4 fruit fly cellular contexts compared by ENCODE assay signal in genomic region chr3L:5618697-5619096, dm6.
A peak's percentile ranks its signal among the peaks of the same experiment; 100 is the strongest.
TF ChIP-seq lines count a peak whose summit lies in the region.

No protein-coding gene starts in this region.

- no peak for TF ChIP-seq CTCF in whole organism, embryonic (GFP tag; optimal IDR thresholded peaks at IDR 0.05; lab: Kevin White, UChicago)

TF ChIP-seq in whole organism, 6 proteins besides CTCF, POLR2A, EP300 and RAD21:
- no peak for TF ChIP-seq CG8478 (optimal IDR thresholded peaks at IDR 0.05; lab: Kevin White, UChicago)
- no peak for TF ChIP-seq pan (optimal IDR thresholded peaks at IDR 0.05; lab: Kevin White, UChicago)
- TF ChIP-seq EcR (GFP tag; optimal IDR thresholded peaks at IDR 0.05; lab: Kevin White, UChicago), result peak; percentile 55 to 86

TF ChIP-seq in whole organism, embryonic, 481 proteins besides CTCF, POLR2A, EP300 and RAD21:
- TF ChIP-seq cg (GFP tag; optimal IDR thresholded peaks at IDR 0.05; lab: Kevin White, UChicago) (peak; percentile 1), Sin3A (optimal IDR thresholded peaks at IDR 0.05; lab: Kevin White, UChicago) (no peak)

TF ChIP-seq in whole organism, prepupa, 60 proteins besides CTCF, POLR2A, EP300 and RAD21:
- TF ChIP-seq Blimp-1 (GFP tag; optimal IDR thresholded peaks at IDR 0.05; lab: Kevin White, UChicago) (peak; percentile 95), Eip78C (GFP tag; lab: Kevin White, UChicago) (peak; percentile 44), CG3032 (tag; optimal IDR thresholded peaks at IDR 0.05; lab: Kevin White, UChicago) (no peak)

TF ChIP-seq in whole organism, pupa, 21 proteins besides CTCF, POLR2A, EP300 and RAD21:
- TF ChIP-seq D1 (tag; optimal IDR thresholded peaks at IDR 0.05; lab: Kevin White, UChicago) (no peak), Pif1A (GFP tag; optimal IDR thresholded peaks at IDR 0.05; lab: Kevin White, UChicago) (no peak), CG13204 (GFP tag; optimal IDR thresholded peaks at IDR 0.05; lab: Kevin White, UChicago) (no peak), CG12605 (GFP tag; IDR thresholded peaks at IDR 0.05; lab: Robert Waterston, UW) (no peak), CG4496 (GFP tag; IDR thresholded peaks at IDR 0.05; lab: Robert Waterston, UW) (0 out of 3 replicates have a peak, but pooled peaks have one; percentile 27), CG10348 (GFP tag; IDR thresholded peaks at IDR 0.05; lab: Robert Waterston, UW) (no peak), CG14655 (GFP tag; optimal IDR thresholded peaks at IDR 0.05; lab: Kevin White, UChicago) (peak; percentile 1), CG8301 (tag; optimal IDR thresholded peaks at IDR 0.05; lab: Kevin White, UChicago) (peak; percentile 7), EcR (GFP tag; optimal IDR thresholded peaks at IDR 0.05; lab: Kevin White, UChicago) (no peak), CG8159 (tag; optimal IDR thresholded peaks at IDR 0.05; lab: Kevin White, UChicago) (no peak), Pif1B (GFP tag; optimal IDR thresholded peaks at IDR 0.05; lab: Kevin White, UChicago) (no peak), rn (GFP tag; IDR thresholded peaks at IDR 0.05; lab: Robert Waterston, UW) (no peak), CG15710 (tag; optimal IDR thresholded peaks at IDR 0.05; lab: Kevin White, UChicago) (no peak), CG32121 (GFP tag; IDR thresholded peaks at IDR 0.05; lab: Robert Waterston, UW) (no peak), gl (tag; optimal IDR thresholded peaks at IDR 0.05; lab: Kevin White, UChicago) (no peak), fd96Ca (GFP tag; IDR thresholded peaks at IDR 0.05; lab: Robert Waterston, UW) (no peak), CG34367 (tag; optimal IDR thresholded peaks at IDR 0.05; lab: Kevin White, UChicago) (no peak), CG9948 (tag; optimal IDR thresholded peaks at IDR 0.05; lab: Kevin White, UChicago) (no peak), Ets98B (GFP tag; IDR thresholded peaks at IDR 0.05; lab: Robert Waterston, UW) (no peak), Snoo (tag; optimal IDR thresholded peaks at IDR 0.05; lab: Kevin White, UChicago) (no peak)
TF ChIP-seq in whole organism, pupa: peak in this region for 3.
